Fruit fly (Drosophila melanogaster): ENCODE results near the gene CBP.

Gene CBP

DNA sequence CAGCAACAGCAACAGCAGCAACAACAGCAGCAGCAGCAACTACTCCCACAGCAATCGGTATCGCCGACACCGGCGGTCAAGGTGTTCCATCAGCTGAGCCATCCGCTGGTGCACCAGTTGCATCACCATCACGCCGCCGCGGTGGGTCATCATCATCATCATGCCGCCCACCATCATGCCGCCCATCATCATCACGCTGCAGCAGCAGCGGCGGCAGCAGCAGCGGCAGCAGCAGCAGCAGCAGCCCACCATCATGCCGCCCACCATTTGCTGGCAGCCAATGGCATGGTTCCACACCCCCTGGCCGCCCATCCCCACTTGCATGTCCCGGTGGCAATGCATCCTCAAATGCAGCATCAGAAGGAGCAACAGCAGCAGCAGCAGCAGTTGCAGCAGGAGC, 28.4 kb upstream of the CBP start:
- TF ChIP-seq Mio (GFP tag; optimal IDR thresholded peaks at IDR 0.05) (no peak), Abd-B (GFP tag; optimal IDR thresholded peaks at IDR 0.05) (no peak), CG32264 (GFP tag; optimal IDR thresholded peaks at IDR 0.05) (no peak), Hr83 (GFP tag; optimal IDR thresholded peaks at IDR 0.05; ENCODE audit: poor library complexity, severe bottlenecking) (no peak), Sp1 (GFP tag; optimal IDR thresholded peaks at IDR 0.05) (no peak), woc (GFP tag; optimal IDR thresholded peaks at IDR 0.05) (no peak), dsf (GFP tag; optimal IDR thresholded peaks at IDR 0.05; ENCODE audit: borderline replicate concordance) (no peak), CG9705 (GFP tag; optimal IDR thresholded peaks at IDR 0.05) (no peak), br (GFP tag; optimal IDR thresholded peaks at IDR 0.05) (no peak), h (GFP tag; optimal IDR thresholded peaks at IDR 0.05) (no peak), sv (GFP tag; optimal IDR thresholded peaks at IDR 0.05) (no peak), sage (GFP tag; optimal IDR thresholded peaks at IDR 0.05) (no peak), Jra (GFP tag; optimal IDR thresholded peaks at IDR 0.05) (no peak), OdsH (GFP tag; optimal IDR thresholded peaks at IDR 0.05) (no peak), Dfd (GFP tag; optimal IDR thresholded peaks at IDR 0.05) (no peak), Vsx2 (GFP tag; optimal IDR thresholded peaks at IDR 0.05; ENCODE audit: partially characterized antibody) (no peak), dmrt93B (GFP tag; optimal IDR thresholded peaks at IDR 0.05) (no peak)

DNA sequence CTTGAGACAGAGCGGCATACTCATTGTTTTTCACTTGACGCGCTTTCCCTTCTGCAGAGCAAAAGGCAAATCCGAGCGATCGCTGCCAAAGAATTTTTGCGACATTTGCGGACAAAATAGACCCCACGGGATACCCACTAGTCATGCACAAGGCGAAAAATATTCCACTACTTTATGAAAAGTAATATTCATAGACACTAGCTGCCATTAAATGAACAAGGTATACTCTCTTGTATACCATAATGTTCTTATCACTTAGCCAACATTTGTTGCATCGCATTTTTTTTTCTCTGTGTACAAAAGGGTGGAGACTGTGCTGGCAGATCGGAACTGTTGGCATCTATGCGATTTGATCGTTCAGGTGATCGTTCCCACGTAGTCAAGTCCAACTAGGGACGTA, 24.7 kb upstream of the CBP start:
- TF ChIP-seq CG9705 (GFP tag; optimal IDR thresholded peaks at IDR 0.05), result no peak
- no peak for TF ChIP-seq CrebA (GFP tag; optimal IDR thresholded peaks at IDR 0.05; ENCODE audit: borderline replicate concordance)
- no peak for TF ChIP-seq jim (GFP tag; optimal IDR thresholded peaks at IDR 0.05)
- TF ChIP-seq h (GFP tag; optimal IDR thresholded peaks at IDR 0.05), result no peak
- TF ChIP-seq brk (GFP tag; optimal IDR thresholded peaks at IDR 0.05), result no peak
- no peak for TF ChIP-seq Mio (GFP tag; optimal IDR thresholded peaks at IDR 0.05)
- TF ChIP-seq rgr (GFP tag; optimal IDR thresholded peaks at IDR 0.05), result no peak
- no peak for TF ChIP-seq foxo (GFP tag; optimal IDR thresholded peaks at IDR 0.05)
- TF ChIP-seq woc (GFP tag; optimal IDR thresholded peaks at IDR 0.05), result no peak
- no peak for TF ChIP-seq dl (GFP tag; optimal IDR thresholded peaks at IDR 0.05; ENCODE audit: insufficient read depth in 1 of 2, partially characterized antibody in 2 of 2)
- TF ChIP-seq dmrt93B (GFP tag; optimal IDR thresholded peaks at IDR 0.05), result no peak
- no peak for TF ChIP-seq sage (GFP tag; optimal IDR thresholded peaks at IDR 0.05)
- TF ChIP-seq tai (GFP tag; optimal IDR thresholded peaks at IDR 0.05), result no peak
- no peak for TF ChIP-seq usp (GFP tag; optimal IDR thresholded peaks at IDR 0.05)
- TF ChIP-seq Rel (GFP tag; optimal IDR thresholded peaks at IDR 0.05), result no peak
- TF ChIP-seq Rel (tag; optimal IDR thresholded peaks at IDR 0.05), result no peak
- no peak for TF ChIP-seq Hr83 (GFP tag; optimal IDR thresholded peaks at IDR 0.05; ENCODE audit: poor library complexity, severe bottlenecking)
- no peak for TF ChIP-seq GATAd (GFP tag; optimal IDR thresholded peaks at IDR 0.05)
- no peak for TF ChIP-seq Sp1 (GFP tag; optimal IDR thresholded peaks at IDR 0.05)

DNA sequence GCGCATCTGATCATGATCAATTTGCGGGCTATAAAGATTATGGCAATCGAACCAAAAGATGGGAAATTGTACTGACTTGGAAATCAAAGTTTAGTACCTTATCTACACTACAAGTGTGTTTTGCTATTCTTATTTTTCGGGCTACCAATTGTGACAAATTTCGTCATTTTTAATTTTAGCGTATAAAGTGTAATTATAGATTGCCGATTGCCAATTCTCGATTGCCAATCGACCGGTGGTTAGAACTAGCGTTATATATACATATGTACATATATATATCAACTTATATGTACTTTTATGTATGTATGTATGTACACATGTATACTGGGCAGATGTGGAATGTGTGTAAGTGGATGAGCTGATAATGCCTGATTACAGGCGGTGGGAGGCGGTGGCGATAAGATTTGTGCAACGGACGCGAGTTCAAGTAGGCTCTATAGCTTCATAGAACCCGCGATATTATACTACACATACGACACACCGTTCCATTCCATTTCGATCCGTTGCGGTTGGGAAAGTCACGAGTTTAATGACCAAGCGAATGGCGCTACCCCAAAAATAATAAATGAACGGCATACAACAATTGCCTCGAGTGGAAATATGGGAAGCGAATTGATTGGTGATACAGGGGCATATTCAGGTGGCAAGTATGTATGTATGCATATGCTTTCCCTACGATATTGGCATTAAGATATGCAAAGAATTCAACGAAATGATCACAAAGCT, 21.1 kb upstream of the CBP start:
- TF ChIP-seq lola (GFP tag; optimal IDR thresholded peaks at IDR 0.05) (no peak), Dif (GFP tag; optimal IDR thresholded peaks at IDR 0.05; ENCODE audit: partially characterized antibody) (no peak), h (GFP tag; optimal IDR thresholded peaks at IDR 0.05) (no peak), Dfd (GFP tag; optimal IDR thresholded peaks at IDR 0.05) (no peak), usp (GFP tag; optimal IDR thresholded peaks at IDR 0.05) (no peak), Rel (GFP tag; optimal IDR thresholded peaks at IDR 0.05) (no peak), Rel (tag; optimal IDR thresholded peaks at IDR 0.05) (peak; percentile 8), dsf (GFP tag; optimal IDR thresholded peaks at IDR 0.05; ENCODE audit: borderline replicate concordance) (no peak)

DNA sequence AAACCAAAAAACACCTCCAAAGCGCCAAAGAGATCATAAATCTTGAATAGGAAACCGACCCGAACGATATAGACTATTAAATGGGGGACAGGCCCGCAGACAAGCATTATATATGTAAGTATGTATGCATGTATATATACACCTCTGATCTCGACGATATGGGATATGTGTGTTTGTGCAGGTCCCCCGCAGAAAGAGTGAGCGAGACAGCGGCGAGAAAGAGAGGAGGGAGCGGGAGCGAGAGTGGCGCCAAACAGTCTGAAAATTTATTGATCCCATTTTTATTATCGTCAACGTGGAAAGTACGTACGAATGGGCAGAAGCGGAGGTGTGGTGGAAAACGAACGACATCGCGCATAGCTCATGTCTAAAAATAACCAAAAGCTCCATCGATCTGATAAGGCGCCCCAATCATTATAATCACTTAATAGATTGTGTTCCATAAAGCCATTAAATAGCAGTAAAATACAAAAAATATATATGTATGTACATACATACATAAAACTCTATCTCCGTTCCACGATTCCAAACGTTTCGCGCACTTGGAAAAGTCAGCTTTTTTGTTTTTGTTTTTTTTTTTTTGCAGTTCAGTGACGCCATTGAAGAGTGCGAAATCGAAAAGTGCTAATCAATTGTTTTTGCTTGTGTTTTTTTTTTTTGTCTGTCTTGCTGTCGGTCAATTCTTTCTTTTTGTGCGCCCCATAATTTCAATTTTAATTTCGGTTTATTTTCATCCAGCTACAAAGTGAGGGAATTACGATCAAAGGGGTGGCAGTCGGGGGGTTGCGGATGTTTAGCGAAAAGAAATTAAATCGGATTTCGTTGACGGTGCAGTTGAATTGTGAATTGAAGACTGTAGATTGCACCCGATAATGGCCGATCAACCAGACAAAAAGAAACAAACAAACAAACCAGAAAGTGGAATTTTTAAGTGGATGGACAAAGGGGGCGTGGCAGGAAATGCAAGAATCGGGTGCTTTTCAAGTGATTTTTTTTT, 19.6 kb upstream of the CBP start:
- no peak for TF ChIP-seq ey (GFP tag; optimal IDR thresholded peaks at IDR 0.05)
- no peak for TF ChIP-seq Rel (GFP tag; optimal IDR thresholded peaks at IDR 0.05)
- peak; percentile 41 for TF ChIP-seq Rel (tag; optimal IDR thresholded peaks at IDR 0.05)
- TF ChIP-seq br (GFP tag; optimal IDR thresholded peaks at IDR 0.05), result peak; percentile 23
- TF ChIP-seq CrebA (GFP tag; optimal IDR thresholded peaks at IDR 0.05; ENCODE audit: borderline replicate concordance), result no peak

All from whole organism, wandering third instar larva.